Fruit fly (Drosophila melanogaster): ENCODE results near the gene CG12708.

CG12708 gene

DNA sequence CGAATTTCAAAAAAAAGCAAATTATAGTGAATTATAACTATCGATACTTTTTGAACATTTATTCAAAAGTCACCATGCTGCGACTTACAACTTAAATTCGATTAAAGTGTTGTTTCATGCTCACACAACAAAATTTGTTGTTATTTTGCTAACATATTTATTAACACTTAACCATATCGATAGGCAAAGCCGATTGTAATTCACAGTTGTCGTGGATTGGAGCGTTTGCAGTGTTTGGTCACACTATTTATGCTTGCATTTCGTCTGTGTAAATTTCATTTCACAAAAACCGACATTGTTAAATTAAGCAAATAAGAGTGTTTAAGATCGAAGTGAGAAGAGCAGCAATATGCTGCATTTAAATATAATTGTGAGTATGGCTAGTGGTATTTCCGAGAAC, 37.1 kb downstream of the CG12708 start, which contains the start of gene HUWE1 (continued):
- TF ChIP-seq kah (GFP tag; optimal IDR thresholded peaks at IDR 0.05), result no peak
- TF ChIP-seq ap (GFP tag; IDR thresholded peaks at IDR 0.05), result no peak
- no peak for TF ChIP-seq Atf6 (GFP tag; IDR thresholded peaks at IDR 0.05)
- peak; percentile 57 for TF ChIP-seq trem (tag; optimal IDR thresholded peaks at IDR 0.05)
- TF ChIP-seq sens (GFP tag), result no peak
- TF ChIP-seq Lim3 (GFP tag; IDR thresholded peaks at IDR 0.05), result no peak
- peak; percentile 63 for TF ChIP-seq dm (GFP tag; optimal IDR thresholded peaks at IDR 0.05)
- peak; percentile 86 for TF ChIP-seq gfzf (GFP tag; optimal IDR thresholded peaks at IDR 0.05)
- peak; percentile 69; the same call in 1 of the 2 replicates for TF ChIP-seq hbn (GFP tag; IDR thresholded peaks at IDR 0.05; ENCODE audit: partially characterized antibody)
- no peak for TF ChIP-seq p53 (GFP tag; optimal IDR thresholded peaks at IDR 0.05)
- no peak for TF ChIP-seq CG30403 (GFP tag; optimal IDR thresholded peaks at IDR 0.05)
- no peak for TF ChIP-seq sima (GFP tag; optimal IDR thresholded peaks at IDR 0.05)
- TF ChIP-seq CG9797 (GFP tag; optimal IDR thresholded peaks at IDR 0.05), result peak; percentile 66
- TF ChIP-seq dan (GFP tag; IDR thresholded peaks at IDR 0.05), result no peak
- TF ChIP-seq CG14050 (GFP tag; IDR thresholded peaks at IDR 0.05), result no peak
- TF ChIP-seq gce (GFP tag; IDR thresholded peaks at IDR 0.05), result no peak
- TF ChIP-seq CG18262 (tag; optimal IDR thresholded peaks at IDR 0.05), result no peak
- peak; percentile 84 for TF ChIP-seq amos (GFP tag; IDR thresholded peaks at IDR 0.05; ENCODE audit: partially characterized antibody)
- TF ChIP-seq CG30020 (tag; optimal IDR thresholded peaks at IDR 0.05), result peak; percentile 54
- no peak for TF ChIP-seq CG12155 (GFP tag; optimal IDR thresholded peaks at IDR 0.05)
- peak; percentile 56 for TF ChIP-seq MBD-R2 (GFP tag; IDR thresholded peaks at IDR 0.05)
- peak; percentile 88; the same call in 3 of the 4 replicates for TF ChIP-seq chinmo (GFP tag; IDR thresholded peaks at IDR 0.05; ENCODE audit: partially characterized antibody)
- peak; percentile 38 for TF ChIP-seq zfh2 (GFP tag; optimal IDR thresholded peaks at IDR 0.05)
- peak; percentile 71 for TF ChIP-seq HLH4C (GFP tag; IDR thresholded peaks at IDR 0.05; ENCODE audit: partially characterized antibody)
- peak; percentile 58 for TF ChIP-seq Rfx (GFP tag; IDR thresholded peaks at IDR 0.05)
- no peak for TF ChIP-seq dmrt99B (tag; optimal IDR thresholded peaks at IDR 0.05)
- TF ChIP-seq HHEX (GFP tag; optimal IDR thresholded peaks at IDR 0.05), result no peak
- no peak for TF ChIP-seq CG7839 (tag; optimal IDR thresholded peaks at IDR 0.05)
- TF ChIP-seq scrt (GFP tag; optimal IDR thresholded peaks at IDR 0.05), result no peak
- TF ChIP-seq Deaf1 (tag; optimal IDR thresholded peaks at IDR 0.05), result no peak
- no peak for TF ChIP-seq CG15011 (GFP tag; optimal IDR thresholded peaks at IDR 0.05)
- TF ChIP-seq CG6272 (GFP tag; IDR thresholded peaks at IDR 0.05), result no peak
- no peak for TF ChIP-seq lov (optimal IDR thresholded peaks at IDR 0.05)
- TF ChIP-seq lov (GFP tag; IDR thresholded peaks at IDR 0.05), result no peak
- no peak for TF ChIP-seq Hr51 (GFP tag; optimal IDR thresholded peaks at IDR 0.05)
- TF ChIP-seq CG11085 (GFP tag; IDR thresholded peaks at IDR 0.05), result no peak
- TF ChIP-seq CG2116 (GFP tag; optimal IDR thresholded peaks at IDR 0.05), result peak; percentile 85
- no peak for TF ChIP-seq fd3F (GFP tag; optimal IDR thresholded peaks at IDR 0.05)
- TF ChIP-seq CG2889 (GFP tag; IDR thresholded peaks at IDR 0.05), result no peak
- TF ChIP-seq exex (tag; optimal IDR thresholded peaks at IDR 0.05), result no peak
- TF ChIP-seq Hr78 (GFP tag; optimal IDR thresholded peaks at IDR 0.05), result no peak
- TF ChIP-seq CG18619 (GFP tag; optimal IDR thresholded peaks at IDR 0.05), result no peak
- TF ChIP-seq Adf1 (GFP tag; IDR thresholded peaks at IDR 0.05), result no peak
- no peak for TF ChIP-seq BtbVII (GFP tag; optimal IDR thresholded peaks at IDR 0.05)
- no peak for TF ChIP-seq sug (tag; optimal IDR thresholded peaks at IDR 0.05)
- no peak for TF ChIP-seq pnt (GFP tag; optimal IDR thresholded peaks at IDR 0.05)
- peak; percentile 5 for TF ChIP-seq CG33557 (GFP tag; optimal IDR thresholded peaks at IDR 0.05)
- TF ChIP-seq CG32767 (GFP tag; IDR thresholded peaks at IDR 0.05), result no peak
- no peak for TF ChIP-seq gsb-n (tag; optimal IDR thresholded peaks at IDR 0.05)
- TF ChIP-seq CG18764 (GFP tag; optimal IDR thresholded peaks at IDR 0.05), result no peak
- TF ChIP-seq CG10959 (GFP tag; IDR thresholded peaks at IDR 0.05), result no peak
- TF ChIP-seq CG3847 (GFP tag; IDR thresholded peaks at IDR 0.05), result peak; percentile 59
